Fruit fly (Drosophila melanogaster): Measurements from ENCODE around the gene Six4.

Gene Six4

dm6 chr3L:20837040-20837830, 44.7 kb upstream of the Six4 start, which contains the start of gene CG13255 (continued):
- TF ChIP-seq gro (GFP tag; optimal IDR thresholded peaks at IDR 0.05) = no peak
- TF ChIP-seq pum (GFP tag; optimal IDR thresholded peaks at IDR 0.05) = no peak
- no peak for TF ChIP-seq wor (GFP tag; IDR thresholded peaks at IDR 0.05)
- TF ChIP-seq CG4707 (GFP tag; optimal IDR thresholded peaks at IDR 0.05) = no peak
- no peak for TF ChIP-seq CG16863 (GFP tag; optimal IDR thresholded peaks at IDR 0.05)
- no peak for TF ChIP-seq crp (GFP tag; optimal IDR thresholded peaks at IDR 0.05)
- no peak for TF ChIP-seq CG12744 (GFP tag; optimal IDR thresholded peaks at IDR 0.05)
- no peak for TF ChIP-seq sna (GFP tag; IDR thresholded peaks at IDR 0.05; ENCODE audit: partially characterized antibody)
- TF ChIP-seq scrt (GFP tag; optimal IDR thresholded peaks at IDR 0.05) = no peak
- TF ChIP-seq CG11695 (GFP tag; IDR thresholded peaks at IDR 0.05) = no peak
- TF ChIP-seq vnd (GFP tag; IDR thresholded peaks at IDR 0.05; ENCODE audit: partially characterized antibody) = no peak
- TF ChIP-seq Sry-β (GFP tag; optimal IDR thresholded peaks at IDR 0.05) = no peak
- TF ChIP-seq Ssrp (tag; optimal IDR thresholded peaks at IDR 0.05) = peak; percentile 0
- TF ChIP-seq D19A (tag; optimal IDR thresholded peaks at IDR 0.05) = peak; percentile 16
- TF ChIP-seq CG10209 (GFP tag; optimal IDR thresholded peaks at IDR 0.05) = peak; percentile 59
- TF ChIP-seq corto (GFP tag; optimal IDR thresholded peaks at IDR 0.05) = no peak
- no peak for TF ChIP-seq Atf6 (GFP tag; IDR thresholded peaks at IDR 0.05)
- TF ChIP-seq cato (GFP tag; optimal IDR thresholded peaks at IDR 0.05; ENCODE audit: borderline replicate concordance) = peak; percentile 10
- TF ChIP-seq wek (GFP tag; optimal IDR thresholded peaks at IDR 0.05) = no peak
- TF ChIP-seq esg (GFP tag; conservative IDR thresholded peaks at IDR 0.05) = no peak
- TF ChIP-seq fd64A (GFP tag; optimal IDR thresholded peaks at IDR 0.05) = no peak

dm6 chr3L:20835882-20836281, 43.3 kb upstream of the Six4 start, which contains the start of gene CG3288:
TSS of gene CG3288 (plus strand) at chr3L:20836182.
- no peak for TF ChIP-seq CG16815 (GFP tag; optimal IDR thresholded peaks at IDR 0.05)
- TF ChIP-seq bab2 (GFP tag; optimal IDR thresholded peaks at IDR 0.05) = no peak
- no peak for TF ChIP-seq crc (GFP tag; optimal IDR thresholded peaks at IDR 0.05)
- TF ChIP-seq Hsf (GFP tag; optimal IDR thresholded peaks at IDR 0.05) = no peak
- no peak for TF ChIP-seq CoRest (tag; optimal IDR thresholded peaks at IDR 0.05)
- TF ChIP-seq CG18476 (GFP tag; optimal IDR thresholded peaks at IDR 0.05) = no peak
- TF ChIP-seq az2 (GFP tag; optimal IDR thresholded peaks at IDR 0.05) = no peak
- no peak for TF ChIP-seq CG11696 (GFP tag; IDR thresholded peaks at IDR 0.05)
- TF ChIP-seq CG6272 (GFP tag; IDR thresholded peaks at IDR 0.05) = no peak
- TF ChIP-seq bcd (GFP tag; optimal IDR thresholded peaks at IDR 0.05) = no peak
- TF ChIP-seq so (GFP tag; IDR thresholded peaks at IDR 0.05) = no peak
- no peak for TF ChIP-seq CG31365 (tag; optimal IDR thresholded peaks at IDR 0.05)
- TF ChIP-seq fd64A (GFP tag; optimal IDR thresholded peaks at IDR 0.05) = no peak
- TF ChIP-seq Max (GFP tag; optimal IDR thresholded peaks at IDR 0.05) = no peak
- no peak for TF ChIP-seq Awh (GFP tag; IDR thresholded peaks at IDR 0.05)
- no peak for TF ChIP-seq CG7745 (tag; optimal IDR thresholded peaks at IDR 0.05)
- TF ChIP-seq B-H1 (GFP tag; IDR thresholded peaks at IDR 0.05) = no peak
- TF ChIP-seq Optix (GFP tag; IDR thresholded peaks at IDR 0.05) = no peak
- TF ChIP-seq CG18764 (GFP tag; optimal IDR thresholded peaks at IDR 0.05) = no peak
- TF ChIP-seq CG11695 (GFP tag; IDR thresholded peaks at IDR 0.05) = no peak

All from whole organism, embryonic.